Worm (Caenorhabditis elegans): ENCODE measurements around the gene Y40C7B.4.

DNA sequence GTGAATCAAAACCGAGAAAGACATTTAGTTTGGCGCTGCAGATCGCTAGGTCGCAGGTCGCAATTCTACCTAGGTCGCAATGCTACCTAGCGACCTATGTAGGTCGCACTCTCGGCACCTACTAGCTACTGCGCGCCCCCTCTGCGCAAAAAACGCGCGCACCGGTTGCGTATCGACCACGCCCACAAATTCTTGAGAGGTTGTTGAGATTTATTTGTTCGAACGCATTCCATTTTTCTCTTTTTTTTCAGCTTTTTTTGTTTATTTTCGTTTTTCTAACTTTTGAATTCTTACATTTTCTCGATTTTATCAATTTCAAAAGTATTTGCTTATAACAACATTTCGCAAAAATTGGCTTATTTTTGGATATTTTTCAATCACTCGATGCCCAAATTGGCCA lies 45.3 kb upstream of the Y40C7B.4 start, which contains the start of gene C33E10.10:
- TF ChIP-seq lin-13 (tag; optimal IDR thresholded peaks at IDR 0.05), result no peak
- TF ChIP-seq ham-2 (GFP tag; optimal IDR thresholded peaks at IDR 0.05), result no peak
- TF ChIP-seq nhr-12 (tag; optimal IDR thresholded peaks at IDR 0.05), result no peak
- no peak for TF ChIP-seq ztf-11 (tag; optimal IDR thresholded peaks at IDR 0.05)
- TF ChIP-seq unc-62 (GFP tag; optimal IDR thresholded peaks at IDR 0.05), result no peak
- TF ChIP-seq elt-3 (tag; optimal IDR thresholded peaks at IDR 0.05), result no peak
- TF ChIP-seq lsy-2 (tag; optimal IDR thresholded peaks at IDR 0.05), result no peak
